Fruit fly (Drosophila melanogaster) whole organism, prepupa: ENCODE data around the gene CG34451.

Experiments
- Blimp-1 ChIP-seq: fragments of 200-800 bp; sonication (Bioruptor generic); optimal IDR thresholded peaks from 3 replicates; lab custom pipeline; 2017; ENCODE audit warnings: missing biosample characterization, missing genetic modification characterization, mild to moderate bottlenecking, moderate library complexity, missing genetic modification reagents
- Hr38 ChIP-seq: sonication (Bioruptor generic); optimal IDR thresholded peaks from 2 replicates; lab custom pipeline; 2016; ENCODE audit warnings: missing biosample characterization, missing genetic modification characterization

DNA sequence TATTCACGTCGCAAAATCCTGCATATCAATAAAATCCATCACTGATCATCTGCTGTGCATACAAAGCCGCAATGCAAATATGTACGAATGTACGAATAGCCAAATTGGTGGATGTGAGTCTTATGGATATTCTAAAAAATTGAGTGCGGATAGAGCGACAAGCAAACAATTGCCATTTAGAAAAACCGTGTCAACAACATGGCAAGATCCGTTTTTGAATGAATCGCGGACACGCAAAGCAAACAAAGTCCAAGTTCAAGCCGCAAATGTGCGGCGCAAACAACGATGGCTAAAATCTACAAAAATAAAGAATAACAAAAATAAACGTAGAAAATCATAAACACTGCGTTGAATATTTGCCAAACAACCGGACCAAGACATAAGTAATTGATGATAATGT lies 2.4 kb downstream of the CG34451 start:
- TF ChIP-seq Blimp-1 (GFP tag; lab: Kevin White, UChicago) (no peak), Hr38 (GFP tag; lab: Kevin White, UChicago) (no peak)
